Fruit fly (Drosophila melanogaster): ENCODE results near the gene CG17294.

Gene CG17294

dm6 chr2L:8361204-8361952 is 15.5 kb upstream of the CG17294 start:
- TF ChIP-seq lab (GFP tag; optimal IDR thresholded peaks at IDR 0.05) (peak; percentile 49), p53 (GFP tag; optimal IDR thresholded peaks at IDR 0.05) (no peak), Ets97D (GFP tag; optimal IDR thresholded peaks at IDR 0.05) (peak; percentile 19), dmrt99B (tag; optimal IDR thresholded peaks at IDR 0.05) (peak; percentile 55), D (optimal IDR thresholded peaks at IDR 0.05) (no peak), D (GFP tag; optimal IDR thresholded peaks at IDR 0.05) (peak; percentile 46), z (GFP tag; IDR thresholded peaks at IDR 0.05) (no peak), phol (tag; optimal IDR thresholded peaks at IDR 0.05) (peak; percentile 40), CG11456 (GFP tag; IDR thresholded peaks at IDR 0.05) (peak; percentile 35; the same call in 1 of the 3 replicates), Max (GFP tag; optimal IDR thresholded peaks at IDR 0.05) (peak; percentile 6), Med (GFP tag) (peak; percentile 77), peb (GFP tag; IDR thresholded peaks at IDR 0.05) (no peak), CG9727 (GFP tag; optimal IDR thresholded peaks at IDR 0.05) (peak; percentile 45), pfk (GFP tag; optimal IDR thresholded peaks at IDR 0.05) (peak; percentile 12), fd96Cb (tag; optimal IDR thresholded peaks at IDR 0.05) (peak; percentile 27), crc (GFP tag; optimal IDR thresholded peaks at IDR 0.05) (peak; percentile 4), grau (tag; optimal IDR thresholded peaks at IDR 0.05) (peak; percentile 87), pum (GFP tag; optimal IDR thresholded peaks at IDR 0.05) (no peak), pb (GFP tag; optimal IDR thresholded peaks at IDR 0.05) (no peak), seq (GFP tag; IDR thresholded peaks at IDR 0.05) (no peak), dmrt11E (tag; optimal IDR thresholded peaks at IDR 0.05) (peak; percentile 13), CG17385 (GFP tag; optimal IDR thresholded peaks at IDR 0.05) (peak; percentile 10), Xbp1 (GFP tag; optimal IDR thresholded peaks at IDR 0.05) (peak; percentile 23), CG10979 (tag; optimal IDR thresholded peaks at IDR 0.05) (peak; percentile 35), zfh2 (GFP tag; optimal IDR thresholded peaks at IDR 0.05) (peak; percentile 27), CG32532 (GFP tag; IDR thresholded peaks at IDR 0.05) (peak; percentile 28; the same call in 1 of the 2 replicates), CG32767 (GFP tag; IDR thresholded peaks at IDR 0.05) (no peak), CG2678 (tag; optimal IDR thresholded peaks at IDR 0.05) (peak; percentile 52), CG13424 (tag; optimal IDR thresholded peaks at IDR 0.05) (peak; percentile 16), Pdp1 (GFP tag; optimal IDR thresholded peaks at IDR 0.05) (peak in 1 of 2 experiments; percentile 11), CG4328 (GFP tag; optimal IDR thresholded peaks at IDR 0.05) (peak; percentile 1), nmo (GFP tag; optimal IDR thresholded peaks at IDR 0.05) (peak; percentile 46), MBD-R2 (GFP tag; IDR thresholded peaks at IDR 0.05) (peak; percentile 20; the same call in 1 of the 2 replicates), CG30403 (GFP tag; optimal IDR thresholded peaks at IDR 0.05) (peak; percentile 40), Fer2 (tag; optimal IDR thresholded peaks at IDR 0.05) (no peak), CG17568 (GFP tag; optimal IDR thresholded peaks at IDR 0.05) (peak; percentile 3), ase (GFP tag; IDR thresholded peaks at IDR 0.05) (0 out of 3 replicates have a peak, but pooled peaks have one; percentile 14), jigr1 (GFP tag; IDR thresholded peaks at IDR 0.05) (no peak), row (GFP tag; IDR thresholded peaks at IDR 0.05) (peak; percentile 41; the same call in 2 of the 3 replicates), ind (GFP tag; optimal IDR thresholded peaks at IDR 0.05) (peak; percentile 2), CG1233 (GFP tag; optimal IDR thresholded peaks at IDR 0.05) (no peak), E2f2 (GFP tag; IDR thresholded peaks at IDR 0.05) (no peak), CHES-1-like (GFP tag; optimal IDR thresholded peaks at IDR 0.05) (peak; percentile 10), CG18599 (GFP tag; optimal IDR thresholded peaks at IDR 0.05) (peak; percentile 53), CG2202 (tag; optimal IDR thresholded peaks at IDR 0.05) (no peak), knrl (GFP tag; IDR thresholded peaks at IDR 0.05; ENCODE audit: partially characterized antibody) (no peak), Taf1 (GFP tag; IDR thresholded peaks at IDR 0.05) (no peak), CG12299 (tag; optimal IDR thresholded peaks at IDR 0.05) (peak; percentile 13), pros (GFP tag; optimal IDR thresholded peaks at IDR 0.05) (peak; percentile 51)
